Worm (Caenorhabditis elegans) whole organism, L4/young adult: Measurements from ENCODE around the gene ipla-2.

Source experiments
- W03F9.2 ChIP-seq: fragments of 150-350 bp; optimal IDR thresholded peaks from 2 replicates; lab custom pipeline; 2014; ENCODE audit warnings: missing biosample characterization, missing genetic modification characterization
- dao-5 ChIP-seq: sonication (generic microtip); optimal IDR thresholded peaks from 2 replicates; lab custom pipeline; 2016; ENCODE audit warnings: missing genotype, missing genetic modification characterization, moderate library complexity, missing compliant biosample characterization
- him-1 ChIP-seq: sonication (generic microtip); optimal IDR thresholded peaks from 2 replicates; lab custom pipeline; 2016; ENCODE audit warnings: missing genotype, missing genetic modification reagents, missing genetic modification characterization, missing compliant biosample characterization

Gene ipla-2

DNA sequence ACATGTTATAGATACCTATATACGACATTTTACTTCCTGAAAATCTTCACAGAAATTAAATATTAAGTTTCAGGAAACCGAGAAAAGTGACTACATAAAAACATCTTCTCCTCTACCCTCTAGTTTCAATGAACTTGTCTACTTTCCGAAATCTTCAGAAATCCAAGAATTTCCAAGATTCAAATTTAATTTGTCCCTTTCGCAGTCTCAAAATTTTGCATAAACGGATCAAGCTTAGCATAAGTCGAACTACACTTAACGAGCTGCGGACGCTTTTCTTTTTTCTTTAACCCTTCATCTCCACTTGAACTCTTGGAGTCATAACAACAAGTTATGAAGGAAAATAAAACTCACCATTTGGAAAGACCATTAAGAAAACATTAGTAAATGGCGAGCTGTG is 32.4 kb downstream of the ipla-2 start:
- TF ChIP-seq dao-5 (tag; lab: Kevin White, UChicago) (no peak), him-1 (no peak), W03F9.2 (tag; lab: Kevin White, UChicago) (no peak)

DNA sequence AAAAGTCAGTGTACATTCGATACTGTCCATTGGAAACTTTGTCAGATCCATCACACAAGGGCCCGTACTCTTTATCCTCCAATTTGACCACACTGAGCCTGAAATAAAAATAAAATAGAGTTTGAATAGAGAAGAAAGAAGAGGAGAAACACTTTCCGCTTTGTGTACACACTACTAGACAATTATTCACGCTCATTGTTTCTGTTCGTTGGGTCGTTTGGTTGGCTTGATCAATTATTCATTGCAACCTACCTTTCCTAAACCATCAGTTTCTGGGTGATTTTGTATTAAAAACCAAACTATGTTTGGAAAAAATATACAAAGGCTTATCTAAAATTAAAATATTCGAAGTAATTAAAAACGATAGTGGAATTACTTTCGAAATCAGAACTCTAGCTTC is 33.1 kb downstream of the ipla-2 start:
- TF ChIP-seq him-1 (no peak), dao-5 (tag; lab: Kevin White, UChicago) (no peak), W03F9.2 (tag; lab: Kevin White, UChicago) (no peak)

DNA sequence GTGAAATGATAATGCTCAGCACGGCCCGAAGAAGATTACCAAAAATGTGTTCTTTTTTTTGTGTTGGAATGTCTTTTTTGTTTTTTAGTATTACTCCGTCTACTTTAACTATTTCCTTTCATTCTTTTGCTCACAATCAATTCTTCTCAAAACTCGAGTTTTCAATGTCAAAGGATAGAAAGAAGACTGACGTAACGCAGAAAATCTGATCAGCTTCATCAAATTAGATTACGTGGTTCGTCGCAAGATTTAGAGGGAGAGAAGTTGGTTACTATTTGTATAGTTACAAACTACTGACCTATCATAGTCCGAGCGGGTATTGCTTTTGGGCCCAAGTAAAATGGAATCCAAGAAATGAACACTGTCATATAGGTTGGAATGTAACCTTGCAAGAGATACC is 34.2 kb downstream of the ipla-2 start:
- TF ChIP-seq him-1 (no peak), W03F9.2 (tag; lab: Kevin White, UChicago) (no peak), dao-5 (tag; lab: Kevin White, UChicago) (no peak)

DNA sequence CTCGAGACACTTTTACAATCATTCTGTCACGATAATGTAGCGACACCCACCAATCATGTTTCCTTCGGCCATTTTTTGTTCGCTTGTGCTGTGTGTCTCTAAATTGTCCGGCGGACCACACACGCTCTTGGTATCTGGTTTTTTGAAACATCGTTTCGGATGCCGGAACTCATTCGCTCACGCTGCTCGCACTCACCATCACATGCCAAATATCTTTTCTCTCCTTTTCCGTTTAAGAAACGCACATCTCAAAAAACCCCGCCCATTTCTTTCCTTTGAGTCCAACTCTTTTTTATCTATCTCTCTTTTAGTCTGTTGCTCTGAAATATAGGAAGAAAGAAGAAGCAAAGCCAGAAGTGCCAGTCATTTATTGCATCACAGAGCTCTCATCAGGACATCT is 39.3 kb downstream of the ipla-2 start, which contains the start of gene F36G3.3:
Gene F36G3.3 (plus strand): TSS at position 306 of the 400 bp plus-strand sequence.
- TF ChIP-seq W03F9.2 (tag; lab: Kevin White, UChicago) (no peak), dao-5 (tag; lab: Kevin White, UChicago) (no peak), him-1 (no peak)

DNA sequence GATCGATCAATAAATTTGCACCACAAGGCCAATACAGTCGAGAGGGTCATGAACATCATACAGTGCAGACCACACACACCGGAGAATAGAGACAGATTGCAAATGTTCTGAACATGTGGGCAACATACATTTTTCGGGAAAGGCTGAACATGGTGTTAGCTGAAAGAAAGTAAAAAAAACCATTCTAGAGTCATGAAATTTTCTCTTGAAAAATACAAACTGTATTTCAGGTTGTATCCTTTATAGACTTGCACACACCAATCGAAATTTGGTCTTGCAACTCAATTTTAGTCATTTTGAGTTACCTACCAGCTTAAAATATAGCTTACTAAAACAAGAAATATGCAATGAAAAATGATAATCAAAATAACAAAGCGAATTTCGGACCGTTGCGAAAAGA is 41.8 kb downstream of the ipla-2 start:
- TF ChIP-seq W03F9.2 (tag; lab: Kevin White, UChicago) = no peak
- no peak for TF ChIP-seq dao-5 (tag; lab: Kevin White, UChicago)
- TF ChIP-seq him-1 = no peak

DNA sequence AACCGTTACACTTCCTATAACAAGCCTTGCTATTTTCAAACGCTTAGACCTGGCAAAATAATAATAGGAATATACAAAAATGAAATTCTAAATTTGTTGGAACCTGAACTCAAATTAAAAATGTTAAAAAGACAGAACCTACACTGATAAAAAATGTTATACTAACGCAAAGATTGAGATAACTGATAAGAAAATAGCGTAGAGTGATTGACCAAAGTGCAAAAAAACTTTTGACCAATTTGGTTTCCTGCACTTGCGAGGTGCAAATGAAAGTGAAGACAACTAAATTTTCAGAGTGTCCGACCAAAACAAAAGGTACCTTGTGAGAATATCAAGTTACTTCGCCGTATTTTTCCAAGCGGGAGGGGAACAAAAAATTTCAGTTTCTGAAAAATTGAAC is 42.3 kb downstream of the ipla-2 start:
- no peak for TF ChIP-seq him-1

DNA sequence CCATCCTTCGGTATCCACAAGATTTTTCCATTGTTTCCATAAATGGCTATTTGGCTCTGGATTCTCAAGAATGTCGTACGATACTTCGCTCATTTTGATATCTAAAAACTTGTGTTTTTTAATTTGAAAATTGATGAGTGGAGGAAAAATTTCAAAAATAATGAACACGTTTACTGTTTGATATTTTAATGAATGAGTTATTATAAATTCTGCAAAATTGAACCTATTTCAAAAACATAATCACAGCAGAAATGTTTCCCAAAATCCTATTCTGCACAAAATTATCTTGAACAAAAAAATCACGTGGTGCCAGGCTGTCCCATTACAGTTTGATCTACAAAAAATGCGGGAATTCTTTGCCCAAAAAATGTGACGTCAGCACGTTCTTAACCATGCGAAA is 43.7 kb downstream of the ipla-2 start, which contains the start of gene F36G3.2:
Gene F36G3.2 (minus strand): TSS at position 101 of the 400 bp plus-strand sequence.
- TF ChIP-seq dao-5 (tag; lab: Kevin White, UChicago) = no peak

DNA sequence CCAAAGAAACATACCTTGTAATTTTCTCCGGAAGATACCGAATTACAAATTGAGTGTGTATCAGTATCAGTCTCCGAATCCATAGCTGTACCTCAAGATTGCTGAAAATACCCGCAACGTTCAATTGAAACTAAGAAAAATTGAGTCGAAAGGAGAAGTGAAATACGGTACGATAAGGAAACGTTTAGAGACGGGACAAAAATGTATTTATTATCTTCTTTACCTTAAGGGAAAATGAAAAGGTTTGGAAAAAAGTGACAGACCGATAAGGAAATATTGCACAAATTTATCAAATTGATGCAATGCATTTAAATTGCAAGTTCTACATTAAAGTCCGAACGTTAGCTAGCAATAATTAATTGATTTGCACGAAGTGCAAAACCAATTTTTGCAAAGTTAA is 48.7 kb downstream of the ipla-2 start, which contains the start of gene F36G3.1:
Gene F36G3.1 (minus strand): TSS at position 101 of the 400 bp plus-strand sequence.
- TF ChIP-seq dao-5 (tag; lab: Kevin White, UChicago) = no peak
- TF ChIP-seq him-1 = no peak
- TF ChIP-seq W03F9.2 (tag; lab: Kevin White, UChicago) = no peak

DNA sequence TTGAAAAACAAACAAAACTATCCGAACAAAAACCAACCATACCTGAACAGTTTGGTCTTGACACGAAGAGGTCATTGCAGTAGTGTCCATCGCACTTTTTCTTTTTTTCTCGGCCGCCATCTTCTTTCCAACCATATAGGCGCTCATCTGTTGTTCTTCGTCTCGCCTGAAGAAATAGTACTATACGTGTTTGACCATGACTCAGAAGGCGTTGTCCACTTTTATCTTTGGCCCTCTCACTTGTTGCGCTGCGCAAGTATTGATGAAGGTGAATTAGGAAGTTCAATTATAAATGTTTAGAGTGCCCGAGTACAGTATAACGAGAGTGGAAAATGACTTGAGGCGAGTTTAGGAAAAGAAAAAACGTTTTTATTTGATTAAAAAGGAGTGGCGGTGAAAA is 52.0 kb downstream of the ipla-2 start:
- TF ChIP-seq him-1 (no peak), W03F9.2 (tag; lab: Kevin White, UChicago) (no peak), dao-5 (tag; lab: Kevin White, UChicago) (no peak)
